Fruit fly (Drosophila melanogaster) whole organism, adult: ENCODE data around the gene CstF64.
A peak's percentile ranks its signal among the peaks of the same experiment; 100 is the strongest.

Experiments used
- CG11617 ChIP-seq: fragments of 200-800 bp; sonication (Bioruptor generic); optimal IDR thresholded peaks from 2 replicates; lab custom pipeline; 2017; ENCODE audit warnings: mild to moderate bottlenecking, missing biosample characterization, missing genetic modification reagents, missing genetic modification characterization
- CG12768 ChIP-seq: fragments of 200-800 bp; sonication (Bioruptor generic); optimal IDR thresholded peaks from 2 replicates; lab custom pipeline; 2017; ENCODE audit warnings: missing biosample characterization, missing genetic modification characterization, mild to moderate bottlenecking, moderate library complexity, missing genetic modification reagents
- CG14711 ChIP-seq: fragments of 200-800 bp; sonication (Bioruptor generic); optimal IDR thresholded peaks from 2 replicates; lab custom pipeline; 2018; ENCODE audit warnings: missing biosample characterization, mild to moderate bottlenecking, missing genetic modification characterization, moderate library complexity
- CG1620 ChIP-seq: fragments of 200-800 bp; sonication (Bioruptor generic); optimal IDR thresholded peaks from 2 replicates; lab custom pipeline; 2016; ENCODE audit warnings: missing biosample characterization, missing genetic modification characterization
- CG33017 ChIP-seq: fragments of 200-800 bp; sonication (Bioruptor generic); optimal IDR thresholded peaks from 2 replicates; lab custom pipeline; 2018; ENCODE audit warnings: missing biosample characterization, mild to moderate bottlenecking, missing genetic modification characterization, moderate library complexity
- CG5204 ChIP-seq: fragments of 200-800 bp; sonication (Bioruptor generic); optimal IDR thresholded peaks from 2 replicates; lab custom pipeline; 2016; ENCODE audit warnings: missing biosample characterization, missing genetic modification characterization
- CG7045 ChIP-seq: fragments of 200-800 bp; sonication (Bioruptor generic); optimal IDR thresholded peaks from 2 replicates; lab custom pipeline; 2017; ENCODE audit warnings: missing biosample characterization, mild to moderate bottlenecking, missing genetic modification characterization
- CG7101 ChIP-seq: fragments of 200-800 bp; sonication (Bioruptor generic); optimal IDR thresholded peaks from 2 replicates; lab custom pipeline; 2018; ENCODE audit warnings: missing biosample characterization, mild to moderate bottlenecking, missing genetic modification characterization, moderate library complexity
- Clk ChIP-seq: fragments of 200-800 bp; sonication (Bioruptor generic); optimal IDR thresholded peaks from 2 replicates; lab custom pipeline; 2017; ENCODE audit warnings: missing biosample characterization, missing genetic modification characterization
- Crg-1 ChIP-seq: fragments of 200-800 bp; sonication (Bioruptor generic); optimal IDR thresholded peaks from 2 replicates; lab custom pipeline; 2016; ENCODE audit warnings: missing biosample characterization, missing genetic modification characterization
- Hr96 ChIP-seq: fragments of 200-800 bp; sonication (Bioruptor generic); optimal IDR thresholded peaks from 2 replicates; lab custom pipeline; 2016; ENCODE audit warnings: missing biosample characterization, missing genetic modification characterization
- Mnt ChIP-seq: fragments of 200-800 bp; sonication (Bioruptor generic); optimal IDR thresholded peaks from 2 replicates; lab custom pipeline; 2016; ENCODE audit warnings: missing biosample characterization, mild to moderate bottlenecking, missing genetic modification characterization
- bab1 ChIP-seq: fragments of 200-800 bp; sonication (Bioruptor generic); optimal IDR thresholded peaks from 3 replicates; lab custom pipeline; 2019; ENCODE audit warnings: missing biosample characterization, mild to moderate bottlenecking, missing genetic modification characterization, moderate library complexity
- cic ChIP-seq: fragments of 200-800 bp; sonication (Bioruptor generic); optimal IDR thresholded peaks from 2 replicates; lab custom pipeline; 2017; ENCODE audit warnings: missing biosample characterization, mild to moderate bottlenecking, missing genetic modification characterization, moderate library complexity
- cnc ChIP-seq, 2 experiments: fragments of >200 bp; optimal IDR thresholded peaks; 2 replicates each; lab custom pipeline; 2017
- kay ChIP-seq: fragments of 200-800 bp; sonication (Bioruptor generic); peaks from one replicate; lab custom pipeline; 2016; ENCODE audit warnings: missing biosample characterization, missing genetic modification characterization, borderline replicate concordance
- ovo ChIP-seq: fragments of 200-800 bp; sonication (Bioruptor generic); optimal IDR thresholded peaks from 2 replicates; lab custom pipeline; 2016; ENCODE audit warnings: missing biosample characterization, missing genetic modification characterization
- pad ChIP-seq: fragments of 200-800 bp; sonication (Bioruptor generic); optimal IDR thresholded peaks from 3 replicates; lab custom pipeline; 2017; ENCODE audit warnings: missing biosample characterization, missing genetic modification characterization, mild to moderate bottlenecking, moderate library complexity, missing genetic modification reagents
- tj ChIP-seq: fragments of 200-800 bp; sonication (Bioruptor generic); optimal IDR thresholded peaks from 3 replicates; lab custom pipeline; 2017; ENCODE audit warnings: missing biosample characterization, mild to moderate bottlenecking, missing genetic modification characterization, moderate library complexity
- toe ChIP-seq: fragments of 200-800 bp; sonication (Bioruptor generic); optimal IDR thresholded peaks from 2 replicates; lab custom pipeline; 2016; ENCODE audit warnings: missing biosample characterization, missing genetic modification characterization

The CstF64 gene

DNA sequence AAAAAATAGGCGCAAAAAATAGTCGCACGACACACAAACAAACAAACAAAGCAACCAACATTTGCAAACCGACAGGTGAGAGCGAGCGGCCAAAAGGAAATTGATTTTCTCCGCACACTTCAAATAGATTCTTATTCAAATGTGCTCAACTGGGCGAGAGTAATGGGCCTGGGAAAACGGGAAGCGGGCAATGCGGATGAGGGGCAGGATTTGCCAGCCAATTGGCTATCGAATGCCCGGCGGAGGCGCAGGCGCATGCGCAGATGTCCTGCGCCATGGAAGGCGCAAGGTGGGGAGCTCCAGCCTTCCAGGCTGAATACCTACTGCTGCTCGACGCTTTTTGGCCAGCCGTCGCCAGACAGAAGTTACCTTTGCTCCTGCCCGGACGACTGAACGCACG, 45.7 kb downstream of the CstF64 start, which contains the start of the genes ChAT and VAChT:
TSS of gene ChAT (plus strand) at position 352 of the 400 bp plus-strand sequence.
TSS of gene VAChT (plus strand) at position 352 of the 400 bp plus-strand sequence.
- no peak for TF ChIP-seq CG7101 (tag; lab: Kevin White, UChicago)
- peak; percentile 77 for TF ChIP-seq pad (GFP tag; lab: Kevin White, UChicago)

DNA sequence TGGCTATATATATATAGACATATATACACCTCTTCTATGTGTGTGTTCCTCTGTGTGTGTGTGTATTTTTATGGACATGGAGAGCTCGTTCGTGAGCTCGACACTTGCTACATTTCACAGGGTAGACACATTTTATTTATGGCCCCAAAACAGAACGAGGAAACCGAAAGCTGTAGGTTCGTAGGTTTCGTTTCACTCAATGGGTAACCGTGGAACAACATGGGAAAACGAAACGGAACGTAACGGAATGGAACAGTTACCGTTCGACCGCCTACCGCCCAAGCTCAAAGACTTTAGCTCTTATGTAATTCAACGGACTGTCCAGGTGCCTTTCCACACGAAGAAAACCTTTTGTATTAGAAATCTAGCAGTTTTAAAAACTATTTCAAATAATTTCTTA, 46.9 kb downstream of the CstF64 start:
- no peak for TF ChIP-seq bab1 (GFP tag; lab: Kevin White, UChicago)
- no peak for TF ChIP-seq cnc (optimal IDR thresholded peaks at IDR 0.05; lab: Kevin White, UChicago)
- TF ChIP-seq ovo (GFP tag; lab: Kevin White, UChicago) = no peak
- no peak for TF ChIP-seq CG14711 (tag; lab: Kevin White, UChicago)
- TF ChIP-seq Crg-1 (GFP tag; lab: Kevin White, UChicago) = no peak
- TF ChIP-seq pad (GFP tag; lab: Kevin White, UChicago) = no peak
- TF ChIP-seq toe (GFP tag; lab: Kevin White, UChicago) = no peak
- no peak for TF ChIP-seq Mnt
- no peak for TF ChIP-seq Clk (GFP tag; lab: Kevin White, UChicago)
- TF ChIP-seq CG5204 (GFP tag; lab: Kevin White, UChicago) = no peak
- no peak for TF ChIP-seq CG7045 (GFP tag; lab: Kevin White, UChicago)
- no peak for TF ChIP-seq Hr96 (GFP tag; lab: Kevin White, UChicago)
- no peak for TF ChIP-seq CG7101 (tag; lab: Kevin White, UChicago)
- TF ChIP-seq tj (GFP tag; lab: Kevin White, UChicago) = no peak
- no peak for TF ChIP-seq CG12768 (GFP tag; lab: Kevin White, UChicago)
- no peak for TF ChIP-seq CG11617

DNA sequence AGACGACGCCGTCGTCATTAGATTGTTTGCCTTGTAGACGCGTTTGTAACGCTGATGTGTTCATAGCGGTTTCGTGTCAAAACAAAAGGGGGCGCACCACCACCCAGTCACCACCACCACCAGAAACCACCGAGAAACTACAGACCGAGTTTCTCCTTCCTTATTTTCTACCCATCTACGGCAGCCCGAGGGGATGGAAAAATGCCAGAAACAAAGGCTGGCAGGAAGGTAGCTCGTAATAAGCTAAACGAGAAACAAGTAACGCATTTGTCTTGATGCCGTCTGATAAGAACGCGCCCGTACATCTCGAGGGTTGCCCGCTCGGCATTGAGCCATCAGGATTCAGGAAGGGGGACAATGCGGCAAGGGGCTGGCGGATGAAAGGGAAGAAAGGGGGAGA, 48.1 kb downstream of the CstF64 start:
- TF ChIP-seq CG33017 (tag; lab: Kevin White, UChicago) (no peak), cic (no peak), Crg-1 (GFP tag; lab: Kevin White, UChicago) (no peak), CG7101 (tag; lab: Kevin White, UChicago) (no peak), CG1620 (no peak), CG14711 (tag; lab: Kevin White, UChicago) (no peak), CG7045 (GFP tag; lab: Kevin White, UChicago) (no peak), pad (GFP tag; lab: Kevin White, UChicago) (no peak), ovo (GFP tag; lab: Kevin White, UChicago) (no peak), Mnt (no peak), CG11617 (no peak), bab1 (GFP tag; lab: Kevin White, UChicago) (no peak), CG5204 (GFP tag; lab: Kevin White, UChicago) (no peak), kay (GFP tag; lab: Kevin White, UChicago) (no peak), tj (GFP tag; lab: Kevin White, UChicago) (no peak)
